Worm (Caenorhabditis elegans) whole organism, early embryonic: ENCODE measurements around the gene srxa-6.

Experiments
- flt-1 ChIP-seq: fragments of 200-800 bp; sonication (Bioruptor generic); IDR thresholded peaks from 2 replicates; pipeline ENCODE4 v1.3.6; 2022; ENCODE audit warnings: missing genetic modification characterization, missing compliant biosample characterization
- scrt-1 ChIP-seq: fragments of 200-800 bp; sonication (Bioruptor generic); IDR thresholded peaks from 2 replicates; pipeline ENCODE4 v1.3.6; 2022; ENCODE audit warnings: missing genetic modification characterization, missing compliant biosample characterization

ce11 chrV:20781346-20781952 is 46.7 kb downstream of the srxa-6 start:
- TF ChIP-seq scrt-1 (GFP tag; lab: Robert Waterston, UW) = no peak
- TF ChIP-seq flt-1 (GFP tag; lab: Robert Waterston, UW) = no peak
